Fruit fly (Drosophila melanogaster): ENCODE results near the gene Naglu.

Gene Naglu

DNA sequence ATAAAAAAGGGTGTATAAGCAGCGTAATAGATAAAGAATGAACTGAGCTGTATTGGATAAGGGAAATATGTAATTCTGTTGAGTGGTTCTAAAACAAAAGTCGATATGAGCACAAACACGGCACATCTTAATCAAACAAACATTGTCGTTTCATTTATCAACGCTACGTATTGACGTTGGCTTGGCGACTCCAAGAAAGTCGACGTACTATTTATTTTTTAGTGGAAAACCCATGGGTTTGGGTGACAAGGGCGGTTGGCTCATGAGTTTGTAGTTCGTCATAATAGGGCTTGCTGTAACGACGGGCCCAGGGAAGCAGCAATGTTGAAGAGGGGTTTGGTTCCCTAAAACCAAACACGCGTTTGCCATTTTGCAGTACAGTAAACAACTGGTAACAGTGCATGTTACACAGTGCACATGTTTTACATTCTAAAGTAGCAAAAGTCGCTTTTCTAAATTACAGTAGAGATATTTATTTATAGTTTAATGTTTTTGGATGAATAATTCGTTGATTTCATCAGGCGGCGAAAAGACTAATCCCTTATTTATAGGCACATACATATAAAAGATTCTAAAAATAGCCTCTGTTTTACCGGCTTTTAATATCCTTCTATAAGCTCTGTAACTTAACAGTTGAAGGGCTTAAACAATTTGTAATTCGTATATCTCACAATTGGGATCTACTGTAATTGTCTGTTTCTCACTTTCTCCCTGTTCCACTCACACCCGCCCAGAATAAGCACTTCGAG lies 50.3 kb downstream of the Naglu start (continued):
- TF ChIP-seq Max (GFP tag; optimal IDR thresholded peaks at IDR 0.05) = peak; percentile 6
- TF ChIP-seq Chrac-16 (GFP tag; optimal IDR thresholded peaks at IDR 0.05) = peak; percentile 10
- TF ChIP-seq CG18262 (tag; optimal IDR thresholded peaks at IDR 0.05) = peak; percentile 43
- TF ChIP-seq Hr51 (GFP tag; optimal IDR thresholded peaks at IDR 0.05) = peak in 1 of 2 experiments; percentile 7
- peak; percentile 4 for TF ChIP-seq crc (GFP tag; optimal IDR thresholded peaks at IDR 0.05)
- peak; percentile 19 for TF ChIP-seq Hmx (GFP tag; optimal IDR thresholded peaks at IDR 0.05)
- TF ChIP-seq en (GFP tag; optimal IDR thresholded peaks at IDR 0.05) = no peak
- peak; percentile 13 for TF ChIP-seq dmrt11E (tag; optimal IDR thresholded peaks at IDR 0.05)
- peak; percentile 10 for TF ChIP-seq CG17385 (GFP tag; optimal IDR thresholded peaks at IDR 0.05)
- TF ChIP-seq ATbp (GFP tag; optimal IDR thresholded peaks at IDR 0.05) = peak; percentile 44
- no peak for TF ChIP-seq CG2129 (GFP tag; IDR thresholded peaks at IDR 0.05; ENCODE audit: partially characterized antibody)
- TF ChIP-seq slbo (GFP tag; IDR thresholded peaks at IDR 0.05) = no peak
- peak; percentile 27 for TF ChIP-seq zfh2 (GFP tag; optimal IDR thresholded peaks at IDR 0.05)
- TF ChIP-seq CG7987 (GFP tag; optimal IDR thresholded peaks at IDR 0.05) = peak; percentile 2
- no peak for TF ChIP-seq CG17359 (tag; optimal IDR thresholded peaks at IDR 0.05)
- TF ChIP-seq grau (tag; optimal IDR thresholded peaks at IDR 0.05) = peak; percentile 87
- no peak for TF ChIP-seq sens-2 (GFP tag; IDR thresholded peaks at IDR 0.05)
- TF ChIP-seq CG12299 (tag; optimal IDR thresholded peaks at IDR 0.05) = peak; percentile 13
- TF ChIP-seq CG32532 (GFP tag; IDR thresholded peaks at IDR 0.05) = peak; percentile 28; the same call in 1 of the 2 replicates
- peak; percentile 16 for TF ChIP-seq CG13424 (tag; optimal IDR thresholded peaks at IDR 0.05)
- TF ChIP-seq CG2712 (tag; optimal IDR thresholded peaks at IDR 0.05) = peak; percentile 59
- TF ChIP-seq Xbp1 (GFP tag; optimal IDR thresholded peaks at IDR 0.05) = peak; percentile 23
- TF ChIP-seq CG11456 (GFP tag; IDR thresholded peaks at IDR 0.05) = peak; percentile 35; the same call in 1 of the 3 replicates
- 0 out of 3 replicates have a peak, but pooled peaks have one; percentile 14 for TF ChIP-seq ase (GFP tag; IDR thresholded peaks at IDR 0.05)
- TF ChIP-seq CG12769 (tag; optimal IDR thresholded peaks at IDR 0.05) = no peak
- TF ChIP-seq CG10209 (GFP tag; optimal IDR thresholded peaks at IDR 0.05) = peak; percentile 16
- TF ChIP-seq CG4424 (GFP tag; optimal IDR thresholded peaks at IDR 0.05) = peak; percentile 14
- TF ChIP-seq exex (tag; optimal IDR thresholded peaks at IDR 0.05) = peak; percentile 8
- peak; percentile 20 for TF ChIP-seq CG12659 (GFP tag; optimal IDR thresholded peaks at IDR 0.05)
- TF ChIP-seq CG9727 (GFP tag; optimal IDR thresholded peaks at IDR 0.05) = peak; percentile 45
- peak; percentile 51 for TF ChIP-seq pros (GFP tag; optimal IDR thresholded peaks at IDR 0.05)
- TF ChIP-seq BtbVII (GFP tag; optimal IDR thresholded peaks at IDR 0.05) = no peak

Data from whole organism, embryonic.